Worm (Caenorhabditis elegans): ENCODE measurements around the gene plc-4.

DNA sequence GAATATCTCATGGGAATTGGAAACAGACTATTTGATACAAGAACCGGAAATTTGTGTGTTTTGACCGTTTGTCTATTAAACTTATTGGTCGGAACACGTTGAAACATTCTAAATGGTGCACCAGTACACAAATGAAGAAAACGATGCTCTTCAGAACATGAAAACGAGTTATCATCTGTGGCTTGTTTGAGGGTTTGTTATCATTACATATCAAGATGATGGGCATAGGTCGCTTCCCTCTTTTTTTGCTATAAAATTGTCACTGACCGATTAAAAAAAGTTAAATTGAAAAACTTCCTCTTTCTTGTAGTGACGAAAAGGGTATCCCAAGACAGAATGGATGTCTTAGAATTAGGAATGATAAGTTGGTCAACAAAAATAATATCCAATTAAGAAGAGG is 43.8 kb downstream of the plc-4 start:
- TF ChIP-seq egl-18 (GFP tag; IDR thresholded peaks at IDR 0.05): no peak
- no peak for TF ChIP-seq F57A8.1 (GFP tag; optimal IDR thresholded peaks at IDR 0.05)
- no peak for TF ChIP-seq snpc-1.3 (tag; optimal IDR thresholded peaks at IDR 0.05; ENCODE audit: insufficient read depth)
- TF ChIP-seq nfya-2 (GFP tag; IDR thresholded peaks at IDR 0.05): no peak
- TF ChIP-seq lin-26 (GFP tag; IDR thresholded peaks at IDR 0.05): no peak
- TF ChIP-seq ama-1 (optimal IDR thresholded peaks at IDR 0.05): no peak
- TF ChIP-seq ama-1 (GFP tag; optimal IDR thresholded peaks at IDR 0.05): no peak
- no peak for TF ChIP-seq lin-35 (GFP tag; optimal IDR thresholded peaks at IDR 0.05)
- TF ChIP-seq pha-4 (tag; optimal IDR thresholded peaks at IDR 0.05): no peak

All from whole organism, young adult.